Worm (Caenorhabditis elegans) whole organism, mixed stage, embryonic: ENCODE data around the gene srh-125.

ENCODE experiments used
- nhr-28 ChIP-seq: fragments of 150-350 bp; optimal IDR thresholded peaks from 2 replicates; lab custom pipeline; 2014; ENCODE audit warnings: missing biosample characterization, missing genetic modification characterization
- snpc-4 ChIP-seq: fragments of 150-350 bp; optimal IDR thresholded peaks from 2 replicates; lab custom pipeline; 2014; ENCODE audit warnings: missing biosample characterization, missing genetic modification characterization
- sptf-1 ChIP-seq: sonication (generic microtip); optimal IDR thresholded peaks from 2 replicates; lab custom pipeline; 2017; ENCODE audit warnings: mild to moderate bottlenecking, missing genetic modification characterization, moderate library complexity, missing compliant biosample characterization
- unc-39 ChIP-seq: fragments of 150-350 bp; optimal IDR thresholded peaks from 2 replicates; lab custom pipeline; 2014; ENCODE audit warnings: missing biosample characterization, missing genetic modification characterization

- TF ChIP-seq sptf-1 (tag; lab: Kevin White, UChicago) (no peak), snpc-4 (tag; lab: Kevin White, UChicago) (no peak), unc-39 (tag; lab: Kevin White, UChicago) (no peak), nhr-28 (tag; lab: Kevin White, UChicago) (no peak)
Observed at ce11 chrV:7476766-7477165, at the start of gene srh-125.
